Worm (Caenorhabditis elegans) whole organism, L1 larva: ENCODE results near the gene T04B2.3.

ENCODE experiments used
- alr-1 ChIP-seq: fragments of 200-800 bp; sonication (Bioruptor generic); optimal IDR thresholded peaks from 2 replicates; lab custom pipeline; 2018; ENCODE audit warnings: borderline replicate concordance, mild to moderate bottlenecking, missing genetic modification characterization, missing compliant biosample characterization
- ama-1 ChIP-seq: fragments of 150-350 bp; optimal IDR thresholded peaks from 2 replicates; lab custom pipeline; 2014
- ces-1 ChIP-seq: fragments of 150-350 bp; optimal IDR thresholded peaks from 2 replicates; lab custom pipeline; 2014; ENCODE audit warnings: missing biosample characterization, missing genetic modification reagents, missing genetic modification characterization
- egl-27 ChIP-seq, 2 experiments: fragments of 150-350 bp in 1 of 2; sonication (generic microtip); optimal IDR thresholded peaks; 3 replicates each; lab custom pipeline; 2017 to 2018; ENCODE audit warnings: missing biosample characterization in 2 of 2, missing genetic modification characterization in 2 of 2, missing genetic modification reagents in 2 of 2
- fkh-10 ChIP-seq: sonication (generic microtip); optimal IDR thresholded peaks from 2 replicates; lab custom pipeline; 2017; ENCODE audit warnings: missing biosample characterization, missing genetic modification reagents, missing genetic modification characterization
- fos-1 ChIP-seq: fragments of 150-350 bp; optimal IDR thresholded peaks from 2 replicates; lab custom pipeline; 2014; ENCODE audit warnings: missing biosample characterization, missing genetic modification characterization
- hlh-4 ChIP-seq: sonication (generic microtip); optimal IDR thresholded peaks from 2 replicates; lab custom pipeline; 2016; ENCODE audit warnings: mild to moderate bottlenecking, missing genetic modification characterization, missing compliant biosample characterization
- nhr-28 ChIP-seq: fragments of 150-350 bp; optimal IDR thresholded peaks from 2 replicates; lab custom pipeline; 2014; ENCODE audit warnings: missing biosample characterization, missing genetic modification characterization
- nhr-77 ChIP-seq: fragments of 150-350 bp; optimal IDR thresholded peaks from 2 replicates; lab custom pipeline; 2014; ENCODE audit warnings: missing biosample characterization, missing genetic modification characterization
- nhr-84 ChIP-seq: sonication (generic microtip); optimal IDR thresholded peaks from 2 replicates; lab custom pipeline; 2017; ENCODE audit warnings: missing biosample characterization, missing genetic modification characterization
- sox-4 ChIP-seq: sonication (generic microtip); optimal IDR thresholded peaks from 2 replicates; lab custom pipeline; 2016; ENCODE audit warnings: missing genetic modification characterization, missing compliant biosample characterization
- tbx-2 ChIP-seq: sonication (generic microtip); optimal IDR thresholded peaks from 2 replicates; lab custom pipeline; 2016; ENCODE audit warnings: missing genetic modification characterization, missing compliant biosample characterization
- unc-86 ChIP-seq: sonication (generic microtip); optimal IDR thresholded peaks from 2 replicates; lab custom pipeline; 2016; ENCODE audit warnings: missing genetic modification characterization, missing compliant biosample characterization

ce11 chrIV:10066456-10066855 lies 19.2 kb downstream of the T04B2.3 start:
- no peak for TF ChIP-seq hlh-4
- no peak for TF ChIP-seq fos-1 (tag; lab: Kevin White, UChicago)
- TF ChIP-seq sox-4 (tag; lab: Kevin White, UChicago): no peak
- TF ChIP-seq egl-27 (tag; optimal IDR thresholded peaks at IDR 0.05; lab: Kevin White, UChicago): no peak
- no peak for TF ChIP-seq fkh-10
- no peak for TF ChIP-seq nhr-77 (tag; lab: Kevin White, UChicago)
- TF ChIP-seq nhr-28: no peak
- TF ChIP-seq nhr-84 (tag; lab: Kevin White, UChicago): no peak
- no peak for TF ChIP-seq tbx-2 (tag; lab: Kevin White, UChicago)
- no peak for TF ChIP-seq unc-86 (tag; lab: Kevin White, UChicago)
- TF ChIP-seq ama-1 (lab: Kevin White, UChicago): no peak
- no peak for TF ChIP-seq alr-1
- TF ChIP-seq ces-1 (GFP tag; lab: Kevin White, UChicago): no peak
